Fruit fly (Drosophila melanogaster) whole organism, embryonic: Measurements from ENCODE around the gene Ostgamma.

Experiments used
- ATbp ChIP-seq: fragments of 200-800 bp; sonication (Bioruptor generic); optimal IDR thresholded peaks from 2 replicates; lab custom pipeline; 2017; ENCODE audit warnings: missing biosample characterization, mild to moderate bottlenecking, missing genetic modification characterization, missing genetic modification reagents
- Atf-2 ChIP-seq: fragments of 200-800 bp; sonication (Bioruptor generic); optimal IDR thresholded peaks from 2 replicates; lab custom pipeline; 2016; ENCODE audit warnings: missing biosample characterization, missing genetic modification characterization
- Bdp1 ChIP-seq: fragments of 200-800 bp; sonication (Bioruptor generic); optimal IDR thresholded peaks from 3 replicates; lab custom pipeline; 2016; ENCODE audit warnings: missing biosample characterization, missing genetic modification characterization
- BtbVII ChIP-seq: fragments of 200-800 bp; sonication (Bioruptor generic); optimal IDR thresholded peaks from 3 replicates; lab custom pipeline; 2017; ENCODE audit warnings: missing biosample characterization, mild to moderate bottlenecking, missing genetic modification characterization
- CG14860 ChIP-seq: fragments of 200-800 bp; sonication (Bioruptor generic); IDR thresholded peaks from 3 replicates; pipeline ENCODE4 v1.3.6; 2022; ENCODE audit warnings: missing biosample characterization, missing genetic modification characterization; ENCODE audit not compliant: partially characterized antibody
- CG14965 ChIP-seq: fragments of 200-800 bp; sonication (Bioruptor generic); optimal IDR thresholded peaks from 2 replicates; lab custom pipeline; 2016; ENCODE audit warnings: missing biosample characterization, missing genetic modification characterization, borderline replicate concordance
- CG1529 ChIP-seq: fragments of 200-800 bp; sonication (Bioruptor generic); optimal IDR thresholded peaks from 3 replicates; lab custom pipeline; 2018; ENCODE audit warnings: missing biosample characterization, missing genetic modification characterization
- CG16813 ChIP-seq: fragments of 200-800 bp; sonication (Bioruptor generic); IDR thresholded peaks from 3 replicates; pipeline ENCODE4 v1.3.6; 2022; ENCODE audit warnings: missing biosample characterization, missing genetic modification characterization; ENCODE audit not compliant: partially characterized antibody
- CG17385 ChIP-seq: fragments of 200-800 bp; sonication (Bioruptor generic); optimal IDR thresholded peaks from 3 replicates; lab custom pipeline; 2018; ENCODE audit warnings: missing biosample characterization, mild to moderate bottlenecking, missing genetic modification characterization
- CG1792 ChIP-seq: fragments of 200-800 bp; sonication (Bioruptor generic); optimal IDR thresholded peaks from 2 replicates; lab custom pipeline; 2016; ENCODE audit warnings: missing biosample characterization, missing genetic modification characterization
- CG2875 ChIP-seq: fragments of 200-800 bp; sonication (Bioruptor generic); optimal IDR thresholded peaks from 2 replicates; lab custom pipeline; 2017; ENCODE audit warnings: missing biosample characterization, mild to moderate bottlenecking, missing genetic modification characterization, missing genetic modification reagents
- CG32767 ChIP-seq: fragments of 200-800 bp; sonication (Bioruptor generic); IDR thresholded peaks from 2 replicates; pipeline ENCODE4 v1.3.6; 2022; ENCODE audit warnings: missing biosample characterization, missing genetic modification characterization
- CG5245 ChIP-seq: fragments of 200-800 bp; sonication (Bioruptor generic); optimal IDR thresholded peaks from 3 replicates; lab custom pipeline; 2016; ENCODE audit warnings: missing biosample characterization, missing genetic modification characterization
- CG6254 ChIP-seq: fragments of 200-800 bp; sonication (Bioruptor generic); optimal IDR thresholded peaks from 3 replicates; lab custom pipeline; 2017; ENCODE audit warnings: mild to moderate bottlenecking, missing biosample characterization, missing genetic modification reagents, missing genetic modification characterization
- CG7839 ChIP-seq: fragments of 200-800 bp; sonication (Bioruptor generic); optimal IDR thresholded peaks from 3 replicates; lab custom pipeline; 2018; ENCODE audit warnings: missing biosample characterization, mild to moderate bottlenecking, missing genetic modification characterization, moderate library complexity
- CG9609 ChIP-seq: fragments of 200-800 bp; sonication (Bioruptor generic); optimal IDR thresholded peaks from 3 replicates; lab custom pipeline; 2016; ENCODE audit warnings: missing biosample characterization, missing genetic modification characterization
- CTCF ChIP-seq: fragments of 200-800 bp; sonication (Bioruptor generic); optimal IDR thresholded peaks from 2 replicates; lab custom pipeline; 2017; ENCODE audit warnings: missing biosample characterization, mild to moderate bottlenecking, missing genetic modification characterization, moderate library complexity
- Dip2 ChIP-seq: fragments of 200-800 bp; sonication (Bioruptor generic); IDR thresholded peaks from 2 replicates; pipeline ENCODE4 v1.3.6; 2022; ENCODE audit warnings: missing biosample characterization, missing genetic modification characterization
- Dp ChIP-seq: fragments of 200-800 bp; sonication (Bioruptor generic); optimal IDR thresholded peaks from 2 replicates; lab custom pipeline; 2018; ENCODE audit warnings: missing biosample characterization, mild to moderate bottlenecking, missing genetic modification characterization, moderate library complexity
- Ets97D ChIP-seq: fragments of 200-800 bp; sonication (Bioruptor generic); optimal IDR thresholded peaks from 3 replicates; lab custom pipeline; 2016; ENCODE audit warnings: missing biosample characterization, missing genetic modification characterization
- Fer1 ChIP-seq: fragments of 200-800 bp; sonication (Bioruptor generic); optimal IDR thresholded peaks from 2 replicates; lab custom pipeline; 2017; ENCODE audit warnings: missing biosample characterization, mild to moderate bottlenecking, missing genetic modification characterization
- HLH4C ChIP-seq: fragments of 200-800 bp; sonication (Bioruptor generic); IDR thresholded peaks from 3 replicates; pipeline ENCODE4 v1.3.6; 2022; ENCODE audit warnings: missing biosample characterization, missing genetic modification characterization; ENCODE audit not compliant: partially characterized antibody
- Hmx ChIP-seq: fragments of 200-800 bp; sonication (Bioruptor generic); optimal IDR thresholded peaks from 2 replicates; lab custom pipeline; 2016; ENCODE audit warnings: missing biosample characterization, missing genetic modification characterization
- Hr39 ChIP-seq: fragments of >200 bp; optimal IDR thresholded peaks from 2 replicates; lab custom pipeline; 2017
- Max ChIP-seq: fragments of 200-800 bp; sonication (Bioruptor generic); optimal IDR thresholded peaks from 2 replicates; lab custom pipeline; 2016; ENCODE audit warnings: missing biosample characterization, mild to moderate bottlenecking, missing genetic modification characterization
- Meics ChIP-seq: fragments of 200-800 bp; sonication (Bioruptor generic); optimal IDR thresholded peaks from 2 replicates; lab custom pipeline; 2017; ENCODE audit warnings: missing biosample characterization, mild to moderate bottlenecking, missing genetic modification characterization
- Pdp1 ChIP-seq, 2 experiments: fragments of 200-800 bp; sonication (Bioruptor generic); optimal IDR thresholded peaks; 3 replicates each; lab custom pipeline; 2016; ENCODE audit warnings: missing biosample characterization in 2 of 2, missing genetic modification characterization in 2 of 2, mild to moderate bottlenecking in 1 of 2, moderate library complexity in 1 of 2
- Rx ChIP-seq: fragments of 200-800 bp; sonication (Bioruptor generic); IDR thresholded peaks from 2 replicates; pipeline ENCODE4 v1.3.6; 2022; ENCODE audit warnings: missing biosample characterization, missing genetic modification characterization
- aop ChIP-seq: fragments of 200-800 bp; sonication (Bioruptor generic); IDR thresholded peaks from 2 replicates; pipeline ENCODE4 v1.3.6; 2022; ENCODE audit warnings: missing biosample characterization, missing genetic modification characterization
- ara ChIP-seq: fragments of 200-800 bp; sonication (Bioruptor generic); IDR thresholded peaks from 2 replicates; pipeline ENCODE4 v1.3.6; 2022; ENCODE audit warnings: missing biosample characterization, missing genetic modification characterization
- bbx ChIP-seq: fragments of 200-800 bp; sonication (Bioruptor generic); IDR thresholded peaks from 2 replicates; pipeline ENCODE4 v1.3.6; 2022; ENCODE audit warnings: missing biosample characterization, missing genetic modification characterization; ENCODE audit not compliant: partially characterized antibody
- ci ChIP-seq: fragments of 200-800 bp; sonication (Bioruptor generic); IDR thresholded peaks from 3 replicates; pipeline ENCODE4 v1.3.6; 2022; ENCODE audit warnings: missing biosample characterization, missing genetic modification characterization
- crc ChIP-seq: fragments of 200-800 bp; sonication (Bioruptor generic); optimal IDR thresholded peaks from 2 replicates; lab custom pipeline; 2016; ENCODE audit warnings: missing biosample characterization, missing genetic modification characterization
- crol ChIP-seq: fragments of 200-800 bp; sonication (Bioruptor generic); IDR thresholded peaks from 2 replicates; pipeline ENCODE4 v1.3.6; 2022; ENCODE audit warnings: missing biosample characterization, missing genetic modification characterization
- cwo ChIP-seq: fragments of 200-800 bp; sonication (Bioruptor generic); optimal IDR thresholded peaks from 3 replicates; lab custom pipeline; 2017; ENCODE audit warnings: missing biosample characterization, missing genetic modification characterization, mild to moderate bottlenecking, moderate library complexity, missing genetic modification reagents
- disco-r ChIP-seq: fragments of 200-800 bp; sonication (Bioruptor generic); optimal IDR thresholded peaks from 2 replicates; lab custom pipeline; 2016; ENCODE audit warnings: missing biosample characterization, missing genetic modification characterization
- ems ChIP-seq: fragments of 200-800 bp; sonication (Bioruptor generic); optimal IDR thresholded peaks from 3 replicates; lab custom pipeline; 2016; ENCODE audit warnings: missing biosample characterization, missing genetic modification characterization
- fd64A ChIP-seq: fragments of 200-800 bp; sonication (Bioruptor generic); optimal IDR thresholded peaks from 3 replicates; lab custom pipeline; 2018; ENCODE audit warnings: missing biosample characterization, mild to moderate bottlenecking, missing genetic modification characterization
- jigr1 ChIP-seq: fragments of 200-800 bp; sonication (Bioruptor generic); IDR thresholded peaks from 3 replicates; pipeline ENCODE4 v1.3.6; 2022; ENCODE audit warnings: missing biosample characterization, missing genetic modification characterization
- jing ChIP-seq: fragments of 200-800 bp; sonication (Bioruptor generic); optimal IDR thresholded peaks from 2 replicates; lab custom pipeline; 2018; ENCODE audit warnings: missing biosample characterization, mild to moderate bottlenecking, missing genetic modification characterization
- kay ChIP-seq: fragments of 200-800 bp; sonication (Bioruptor generic); optimal IDR thresholded peaks from 2 replicates; lab custom pipeline; 2016; ENCODE audit warnings: missing biosample characterization, missing genetic modification characterization
- knrl ChIP-seq: fragments of 200-800 bp; sonication (Bioruptor generic); IDR thresholded peaks from 3 replicates; pipeline ENCODE4 v1.3.6; 2022; ENCODE audit warnings: missing biosample characterization, missing genetic modification characterization; ENCODE audit not compliant: partially characterized antibody
- onecut ChIP-seq: fragments of 200-800 bp; sonication (Bioruptor generic); IDR thresholded peaks from 2 replicates; pipeline ENCODE4 v1.3.6; 2022; ENCODE audit warnings: missing biosample characterization, missing genetic modification characterization
- org-1 ChIP-seq: fragments of 200-800 bp; sonication (Bioruptor generic); optimal IDR thresholded peaks from 2 replicates; lab custom pipeline; 2017; ENCODE audit warnings: missing biosample characterization, missing genetic modification characterization
- otp ChIP-seq: fragments of 200-800 bp; sonication (Bioruptor generic); IDR thresholded peaks from 3 replicates; pipeline ENCODE4, ENCODE4 v1.3.6; 2022; ENCODE audit warnings: missing biosample characterization, missing genetic modification characterization
- pho ChIP-seq: fragments of 200-800 bp; sonication (Bioruptor generic); optimal IDR thresholded peaks from 2 replicates; lab custom pipeline; 2016; ENCODE audit warnings: missing biosample characterization, missing genetic modification characterization
- phol ChIP-seq: fragments of 200-800 bp; sonication (Bioruptor generic); optimal IDR thresholded peaks from 3 replicates; lab custom pipeline; 2018; ENCODE audit warnings: missing biosample characterization, mild to moderate bottlenecking, missing genetic modification characterization, moderate library complexity
- repo ChIP-seq: fragments of 200-800 bp; sonication (Bioruptor generic); optimal IDR thresholded peaks from 2 replicates; lab custom pipeline; 2016; ENCODE audit warnings: missing biosample characterization, missing genetic modification characterization
- sens ChIP-seq: fragments of 200-800 bp; sonication (Bioruptor generic); peaks from one replicate; lab custom pipeline; 2016; ENCODE audit warnings: missing biosample characterization, missing genetic modification characterization
- sqz ChIP-seq: fragments of 200-800 bp; sonication (Bioruptor generic); optimal IDR thresholded peaks from 3 replicates; lab custom pipeline; 2018; ENCODE audit warnings: missing biosample characterization, mild to moderate bottlenecking, missing genetic modification characterization
- zen ChIP-seq: fragments of 200-800 bp; sonication (Bioruptor generic); optimal IDR thresholded peaks from 3 replicates; lab custom pipeline; 2018; ENCODE audit warnings: missing biosample characterization, mild to moderate bottlenecking, missing genetic modification characterization, moderate library complexity

Gene Ostgamma

DNA sequence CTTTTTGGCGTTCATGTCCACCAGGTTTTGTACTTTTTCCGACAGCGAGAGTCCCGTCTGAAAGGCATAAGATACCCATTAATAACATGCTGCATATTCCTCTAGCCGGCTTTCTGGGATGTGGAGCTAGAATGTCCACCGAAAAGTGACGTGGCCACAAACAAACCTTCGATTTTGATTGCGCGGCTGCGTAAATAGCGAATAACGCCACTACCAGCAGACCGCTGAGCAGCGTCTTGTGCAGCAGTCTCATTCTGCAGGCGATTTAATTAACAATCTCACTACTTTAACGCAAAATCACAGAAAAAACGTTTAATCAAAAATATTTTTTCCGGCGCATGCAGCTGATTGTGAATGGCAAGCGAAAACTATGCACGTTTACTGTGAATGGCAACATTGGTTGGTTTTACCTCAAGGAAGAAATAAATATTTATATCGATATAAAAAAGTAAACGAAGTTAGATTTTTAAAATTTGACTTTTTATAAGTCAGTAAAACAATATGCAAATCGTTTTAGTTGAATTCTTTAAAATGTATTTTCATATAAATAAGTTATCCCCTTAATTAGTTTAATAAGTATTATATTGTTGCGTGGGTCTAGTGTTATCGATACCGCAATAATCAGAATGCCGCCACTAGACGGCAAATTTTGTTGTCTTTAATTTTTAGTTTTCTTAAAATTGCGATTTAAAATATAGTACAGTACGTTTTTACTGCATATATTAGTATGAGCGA, at the start of gene Ostgamma, which contains the start of gene Mettl14 (continued):
- TF ChIP-seq Ets97D (GFP tag; lab: Kevin White, UChicago) (peak; percentile 40), Meics (no peak), onecut (GFP tag; lab: Robert Waterston, UW) (no peak), otp (GFP tag; lab: Robert Waterston, UW) (no peak), BtbVII (no peak), jigr1 (no peak), sqz (GFP tag; lab: Kevin White, UChicago) (no peak), org-1 (GFP tag; lab: Kevin White, UChicago) (no peak), ci (GFP tag; lab: Robert Waterston, UW) (no peak), repo (GFP tag; lab: Kevin White, UChicago) (no peak), CG14965 (GFP tag; lab: Kevin White, UChicago) (no peak), HLH4C (GFP tag; lab: Robert Waterston, UW) (peak; percentile 59; the same call in 2 of the 3 replicates), CG5245 (GFP tag; lab: Kevin White, UChicago) (no peak), aop (GFP tag; lab: Robert Waterston, UW) (no peak), CG2875 (no peak), ara (no peak), Rx (GFP tag; lab: Robert Waterston, UW) (no peak), Hr39 (lab: Kevin White, UChicago) (no peak), disco-r (no peak), jing (GFP tag; lab: Kevin White, UChicago) (no peak), crc (no peak), CG16813 (GFP tag; lab: Robert Waterston, UW) (peak; percentile 72), Bdp1 (GFP tag; lab: Kevin White, UChicago) (no peak), pho (GFP tag; lab: Kevin White, UChicago) (no peak), CTCF (GFP tag; lab: Kevin White, UChicago) (no peak), knrl (GFP tag; lab: Robert Waterston, UW) (peak; percentile 78; the same call in 1 of the 3 replicates), CG1529 (GFP tag; lab: Kevin White, UChicago) (no peak), fd64A (GFP tag; lab: Kevin White, UChicago) (no peak), phol (tag; lab: Kevin White, UChicago) (peak; percentile 19), CG6254 (GFP tag; lab: Kevin White, UChicago) (no peak), CG32767 (GFP tag; lab: Robert Waterston, UW) (no peak), ems (GFP tag; lab: Kevin White, UChicago) (no peak), crol (no peak), Fer1 (GFP tag; lab: Kevin White, UChicago) (peak; percentile 17), ATbp (GFP tag; lab: Kevin White, UChicago) (no peak), zen (tag; lab: Kevin White, UChicago) (peak; percentile 3), CG1792 (GFP tag; lab: Kevin White, UChicago) (no peak), CG14860 (GFP tag; lab: Robert Waterston, UW) (peak; percentile 66; the same call in 2 of the 3 replicates), Hmx (GFP tag; lab: Kevin White, UChicago) (no peak), CG9609 (GFP tag; lab: Kevin White, UChicago) (no peak), sens (GFP tag; lab: Kevin White, UChicago) (peak; percentile 19), cwo (GFP tag; lab: Kevin White, UChicago) (no peak), Max (GFP tag; lab: Kevin White, UChicago) (peak; percentile 16), CG17385 (GFP tag; lab: Kevin White, UChicago) (peak; percentile 18), Dp (peak; percentile 35), Dip2 (GFP tag; lab: Robert Waterston, UW) (no peak), Atf-2 (GFP tag; lab: Kevin White, UChicago) (no peak), bbx (GFP tag; lab: Robert Waterston, UW) (peak; percentile 35; the same call in 1 of the 2 replicates), Pdp1 (GFP tag; optimal IDR thresholded peaks at IDR 0.05; lab: Kevin White, UChicago) (no peak), CG7839 (tag; lab: Kevin White, UChicago) (no peak), kay (no peak)
